Worm (Caenorhabditis elegans) whole organism, early embryonic: ENCODE data around the gene prx-2.

ENCODE experiments used
- aly-1 ChIP-seq: sonication (generic microtip); optimal IDR thresholded peaks from 2 replicates; lab custom pipeline; 2016; ENCODE audit warnings: missing genetic modification characterization, missing compliant biosample characterization
- ama-1 ChIP-seq: fragments of 150-350 bp; optimal IDR thresholded peaks from 2 replicates; lab custom pipeline; 2014
- flt-1 ChIP-seq: fragments of 200-800 bp; sonication (Bioruptor generic); IDR thresholded peaks from 2 replicates; pipeline ENCODE4 v1.3.6; 2022; ENCODE audit warnings: missing genetic modification characterization, missing compliant biosample characterization
- hnd-1 ChIP-seq: sonication (generic microtip); optimal IDR thresholded peaks from 2 replicates; lab custom pipeline; 2016; ENCODE audit warnings: missing genetic modification characterization, missing compliant biosample characterization
- pes-1 ChIP-seq: fragments of 200-800 bp; sonication (Bioruptor generic); IDR thresholded peaks from 2 replicates; pipeline ENCODE4 v1.3.6; 2022; ENCODE audit warnings: missing genetic modification reagents, missing genetic modification characterization, missing compliant biosample characterization
- scrt-1 ChIP-seq: fragments of 200-800 bp; sonication (Bioruptor generic); IDR thresholded peaks from 2 replicates; pipeline ENCODE4 v1.3.6; 2022; ENCODE audit warnings: missing genetic modification characterization, missing compliant biosample characterization
- sea-1 ChIP-seq: fragments of 200-800 bp; sonication (Bioruptor generic); conservative IDR thresholded peaks from 2 replicates; pipeline ENCODE4 v1.3.6; 2022; ENCODE audit warnings: missing genetic modification characterization, missing compliant biosample characterization
- tra-4 ChIP-seq: sonication (generic microtip); optimal IDR thresholded peaks from 2 replicates; lab custom pipeline; 2017; ENCODE audit warnings: missing genetic modification characterization, missing compliant biosample characterization

- TF ChIP-seq tra-4 (tag; lab: Kevin White, UChicago) (no peak), flt-1 (GFP tag; lab: Robert Waterston, UW) (no peak), sea-1 (GFP tag; lab: Robert Waterston, UW) (no peak), scrt-1 (no peak), ama-1 (no peak), hnd-1 (tag; lab: Kevin White, UChicago) (no peak), pes-1 (GFP tag; lab: Robert Waterston, UW) (no peak), aly-1 (tag; lab: Kevin White, UChicago) (no peak)
Measured at ce11 chrIV:11655370-11655769, 11.4 kb downstream of the prx-2 start, which contains the start of gene ent-1.
